Worm (Caenorhabditis elegans) whole organism, late embryonic: ENCODE measurements around the gene W09C2.9.

Source experiments
- ama-1 ChIP-seq: fragments of 150-350 bp; optimal IDR thresholded peaks from 2 replicates; lab custom pipeline; 2014
- ceh-24 ChIP-seq: sonication (generic microtip); optimal IDR thresholded peaks from 2 replicates; lab custom pipeline; 2016; ENCODE audit warnings: mild to moderate bottlenecking, missing genetic modification characterization, missing compliant biosample characterization
- ceh-9 ChIP-seq: sonication (generic microtip); optimal IDR thresholded peaks from 2 replicates; lab custom pipeline; 2016; ENCODE audit warnings: mild to moderate bottlenecking, missing genetic modification characterization, inconsistent platforms, missing compliant biosample characterization
- dmd-4 ChIP-seq: sonication (generic microtip); optimal IDR thresholded peaks from 2 replicates; lab custom pipeline; 2016; ENCODE audit warnings: borderline replicate concordance, missing genetic modification characterization, missing compliant biosample characterization
- dve-1 ChIP-seq: sonication (generic microtip); optimal IDR thresholded peaks from 2 replicates; lab custom pipeline; 2017; ENCODE audit warnings: antibody characterized with exemption, mild to moderate bottlenecking, missing genetic modification characterization, missing compliant biosample characterization
- hlh-30 ChIP-seq: sonication (generic microtip); optimal IDR thresholded peaks from 2 replicates; lab custom pipeline; 2017; ENCODE audit warnings: antibody characterized with exemption, missing genetic modification characterization, missing compliant biosample characterization; ENCODE audit not compliant: insufficient read depth
- mec-3 ChIP-seq: sonication (generic microtip); optimal IDR thresholded peaks from 2 replicates; lab custom pipeline; 2016; ENCODE audit warnings: borderline replicate concordance, missing genetic modification characterization, missing compliant biosample characterization
- syd-9 ChIP-seq: sonication (generic microtip); optimal IDR thresholded peaks from 2 replicates; lab custom pipeline; 2016; ENCODE audit warnings: mild to moderate bottlenecking, missing genetic modification characterization, moderate library complexity, missing compliant biosample characterization
- unc-3 ChIP-seq, 2 experiments: fragments of 200-800 bp in 1 of 2; sonication (Bioruptor generic) in 1 of 2; sonication (generic microtip) in 1 of 2; conservative IDR thresholded peaks in 1 of 2; optimal IDR thresholded peaks in 1 of 2; 2 replicates each; pipeline versions ENCODE4 v1.3.6 to Lab custom; 2016 to 2022; ENCODE audit warnings: missing compliant biosample characterization in 2 of 2, missing genetic modification characterization in 2 of 2, missing genetic modification reagents in 1 of 2
- unc-86 ChIP-seq: sonication (generic microtip); optimal IDR thresholded peaks from 2 replicates; lab custom pipeline; 2016; ENCODE audit warnings: missing genetic modification characterization, missing compliant biosample characterization
- ztf-16 ChIP-seq: sonication (generic microtip); optimal IDR thresholded peaks from 2 replicates; lab custom pipeline; 2017; ENCODE audit warnings: missing genetic modification characterization, missing compliant biosample characterization

- TF ChIP-seq unc-86 (tag; lab: Kevin White, UChicago): no peak
- TF ChIP-seq ceh-24 (tag; lab: Kevin White, UChicago): no peak
- TF ChIP-seq dmd-4 (tag; lab: Kevin White, UChicago): no peak
- no peak for TF ChIP-seq ztf-16 (tag; lab: Kevin White, UChicago)
- TF ChIP-seq ceh-9: no peak
- TF ChIP-seq ama-1 (lab: Kevin White, UChicago): no peak
- no peak for TF ChIP-seq hlh-30 (tag; lab: Kevin White, UChicago)
- no peak for TF ChIP-seq mec-3
- no peak for TF ChIP-seq syd-9 (tag; lab: Kevin White, UChicago)
- no peak for TF ChIP-seq unc-3 (GFP tag; conservative IDR thresholded peaks at IDR 0.05; lab: Robert Waterston, UW)
- TF ChIP-seq unc-3 (tag; optimal IDR thresholded peaks at IDR 0.05; lab: Kevin White, UChicago): no peak
- TF ChIP-seq dve-1 (tag; lab: Kevin White, UChicago): no peak
Observed at ce11 chrIV:9592413-9592812, 30.8 kb downstream of the W09C2.9 start, which contains the start of gene pei-1.
